Fruit fly (Drosophila melanogaster) whole organism, embryonic: ENCODE measurements around the gene Pp2C1.

ENCODE experiments used
- ATbp ChIP-seq: fragments of 200-800 bp; sonication (Bioruptor generic); optimal IDR thresholded peaks from 2 replicates; lab custom pipeline; 2017; ENCODE audit warnings: missing biosample characterization, mild to moderate bottlenecking, missing genetic modification characterization, missing genetic modification reagents
- Asciz ChIP-seq: fragments of 200-800 bp; sonication (Bioruptor generic); optimal IDR thresholded peaks from 2 replicates; lab custom pipeline; 2017; ENCODE audit warnings: missing biosample characterization, mild to moderate bottlenecking, missing genetic modification characterization, missing genetic modification reagents
- Atf-2 ChIP-seq: fragments of 200-800 bp; sonication (Bioruptor generic); optimal IDR thresholded peaks from 2 replicates; lab custom pipeline; 2016; ENCODE audit warnings: missing biosample characterization, missing genetic modification characterization
- Atf6 ChIP-seq: fragments of 200-800 bp; sonication (Bioruptor generic); IDR thresholded peaks from 2 replicates; pipeline ENCODE4 v1.3.6; 2022; ENCODE audit warnings: missing biosample characterization, missing genetic modification characterization
- CG10267 ChIP-seq: fragments of 200-800 bp; sonication (Bioruptor generic); optimal IDR thresholded peaks from 2 replicates; lab custom pipeline; 2018; ENCODE audit warnings: missing biosample characterization, mild to moderate bottlenecking, missing genetic modification characterization, moderate library complexity
- CG10431 ChIP-seq: fragments of 200-800 bp; sonication (Bioruptor generic); optimal IDR thresholded peaks from 3 replicates; lab custom pipeline; 2018; ENCODE audit warnings: missing biosample characterization, mild to moderate bottlenecking, missing genetic modification characterization
- CG11723 ChIP-seq: fragments of 200-800 bp; sonication (Bioruptor generic); optimal IDR thresholded peaks from 2 replicates; lab custom pipeline; 2017; ENCODE audit warnings: missing biosample characterization, mild to moderate bottlenecking, missing genetic modification characterization
- CG12942 ChIP-seq: fragments of 200-800 bp; sonication (Bioruptor generic); optimal IDR thresholded peaks from 3 replicates; lab custom pipeline; 2016; ENCODE audit warnings: missing biosample characterization, missing genetic modification characterization
- CG14667 ChIP-seq: fragments of 200-800 bp; sonication (Bioruptor generic); IDR thresholded peaks from 2 replicates; pipeline ENCODE4 v1.3.6; 2022; ENCODE audit warnings: missing biosample characterization, missing genetic modification characterization
- CG14710 ChIP-seq: fragments of 200-800 bp; sonication (Bioruptor generic); optimal IDR thresholded peaks from 3 replicates; lab custom pipeline; 2019; ENCODE audit warnings: missing biosample characterization, mild to moderate bottlenecking, missing genetic modification characterization, moderate library complexity
- CG14860 ChIP-seq: fragments of 200-800 bp; sonication (Bioruptor generic); IDR thresholded peaks from 3 replicates; pipeline ENCODE4 v1.3.6; 2022; ENCODE audit warnings: missing biosample characterization, missing genetic modification characterization; ENCODE audit not compliant: partially characterized antibody
- CG15696 ChIP-seq: fragments of 200-800 bp; sonication (Bioruptor generic); optimal IDR thresholded peaks from 2 replicates; lab custom pipeline; 2019; ENCODE audit warnings: missing biosample characterization, mild to moderate bottlenecking, missing genetic modification characterization, moderate library complexity
- CG1647 ChIP-seq: fragments of 200-800 bp; sonication (Bioruptor generic); optimal IDR thresholded peaks from 3 replicates; lab custom pipeline; 2016; ENCODE audit warnings: missing biosample characterization, missing genetic modification characterization
- CG17802 ChIP-seq: fragments of 200-800 bp; sonication (Bioruptor generic); optimal IDR thresholded peaks from 2 replicates; lab custom pipeline; 2018; ENCODE audit warnings: missing biosample characterization, mild to moderate bottlenecking, missing genetic modification characterization, moderate library complexity
- CG18619 ChIP-seq: fragments of 200-800 bp; sonication (Bioruptor generic); optimal IDR thresholded peaks from 3 replicates; lab custom pipeline; 2017; ENCODE audit warnings: missing biosample characterization, mild to moderate bottlenecking, missing genetic modification characterization
- CG31388 ChIP-seq: fragments of 200-800 bp; sonication (Bioruptor generic); optimal IDR thresholded peaks from 2 replicates; lab custom pipeline; 2016; ENCODE audit warnings: missing biosample characterization, missing genetic modification characterization
- CG33213 ChIP-seq: fragments of 200-800 bp; sonication (Bioruptor generic); optimal IDR thresholded peaks from 3 replicates; lab custom pipeline; 2016; ENCODE audit warnings: missing biosample characterization, missing genetic modification characterization
- CG42726 ChIP-seq: fragments of 200-800 bp; sonication (Bioruptor generic); IDR thresholded peaks from 2 replicates; pipeline ENCODE4 v1.3.6; 2022; ENCODE audit warnings: missing biosample characterization, missing genetic modification characterization; ENCODE audit not compliant: partially characterized antibody
- CG6765 ChIP-seq: fragments of 200-800 bp; sonication (Bioruptor generic); optimal IDR thresholded peaks from 3 replicates; lab custom pipeline; 2017; ENCODE audit warnings: missing biosample characterization, mild to moderate bottlenecking, missing genetic modification characterization
- CG6791 ChIP-seq: fragments of 200-800 bp; sonication (Bioruptor generic); IDR thresholded peaks from 3 replicates; pipeline ENCODE4 v1.3.6; 2022; ENCODE audit warnings: missing biosample characterization, missing genetic modification characterization; ENCODE audit not compliant: partially characterized antibody
- CG6854 ChIP-seq: fragments of 200-800 bp; sonication (Bioruptor generic); optimal IDR thresholded peaks from 3 replicates; lab custom pipeline; 2017; ENCODE audit warnings: missing biosample characterization, mild to moderate bottlenecking, missing genetic modification characterization
- CG7357 ChIP-seq: fragments of 200-800 bp; sonication (Bioruptor generic); IDR thresholded peaks from 3 replicates; pipeline ENCODE4 v1.3.6; 2022; ENCODE audit warnings: missing biosample characterization, missing genetic modification characterization
- CG8478 ChIP-seq: fragments of >200 bp; optimal IDR thresholded peaks from 2 replicates; lab custom pipeline; 2018
- E2f2 ChIP-seq: fragments of 200-800 bp; sonication (Bioruptor generic); IDR thresholded peaks from 2 replicates; pipeline ENCODE4 v1.3.6; 2022; ENCODE audit warnings: missing biosample characterization, missing genetic modification characterization
- Eip74EF ChIP-seq, 2 experiments: fragments of 200-800 bp in 1 of 2; fragments of >200 bp in 1 of 2; sonication (Bioruptor generic) in 1 of 2; optimal IDR thresholded peaks; 2 replicates each; lab custom pipeline; 2017 to 2019; ENCODE audit warnings: missing biosample characterization in 2 of 2, missing genetic modification characterization in 2 of 2, mild to moderate bottlenecking in 1 of 2, moderate library complexity in 1 of 2
- Fer1 ChIP-seq: fragments of 200-800 bp; sonication (Bioruptor generic); optimal IDR thresholded peaks from 2 replicates; lab custom pipeline; 2017; ENCODE audit warnings: missing biosample characterization, mild to moderate bottlenecking, missing genetic modification characterization
- Hey ChIP-seq: fragments of 200-800 bp; sonication (Bioruptor generic); optimal IDR thresholded peaks from 3 replicates; lab custom pipeline; 2018; ENCODE audit warnings: missing biosample characterization, mild to moderate bottlenecking, missing genetic modification characterization
- NfI ChIP-seq: fragments of 200-800 bp; sonication (Bioruptor generic); optimal IDR thresholded peaks from 3 replicates; lab custom pipeline; 2018; ENCODE audit warnings: missing biosample characterization, mild to moderate bottlenecking, missing genetic modification characterization, moderate library complexity
- Oaz ChIP-seq: fragments of 200-800 bp; sonication (Bioruptor generic); IDR thresholded peaks from 2 replicates; pipeline ENCODE4 v1.3.6; 2022; ENCODE audit warnings: missing biosample characterization, missing genetic modification characterization
- Pdp1 ChIP-seq, 2 experiments: fragments of 200-800 bp; sonication (Bioruptor generic); optimal IDR thresholded peaks; 3 replicates each; lab custom pipeline; 2016; ENCODE audit warnings: missing biosample characterization in 2 of 2, missing genetic modification characterization in 2 of 2, mild to moderate bottlenecking in 1 of 2, moderate library complexity in 1 of 2
- Sry-β ChIP-seq: fragments of 200-800 bp; sonication (Bioruptor generic); optimal IDR thresholded peaks from 2 replicates; lab custom pipeline; 2018; ENCODE audit warnings: missing biosample characterization, mild to moderate bottlenecking, missing genetic modification characterization, moderate library complexity
- Ssrp ChIP-seq: fragments of 200-800 bp; sonication (Bioruptor generic); optimal IDR thresholded peaks from 2 replicates; lab custom pipeline; 2018; ENCODE audit warnings: missing biosample characterization, mild to moderate bottlenecking, missing genetic modification characterization, moderate library complexity
- YL-1 ChIP-seq: fragments of 200-800 bp; sonication (Bioruptor generic); optimal IDR thresholded peaks from 3 replicates; lab custom pipeline; 2017; ENCODE audit warnings: missing biosample characterization, mild to moderate bottlenecking, missing genetic modification characterization
- al ChIP-seq: fragments of 200-800 bp; sonication (Bioruptor generic); IDR thresholded peaks from 2 replicates; pipeline ENCODE4 v1.3.6; 2022; ENCODE audit warnings: missing biosample characterization, missing genetic modification characterization
- ap ChIP-seq: fragments of 200-800 bp; sonication (Bioruptor generic); IDR thresholded peaks from 2 replicates; pipeline ENCODE4 v1.3.6; 2022; ENCODE audit warnings: missing biosample characterization, missing genetic modification characterization
- az2 ChIP-seq: fragments of 200-800 bp; sonication (Bioruptor generic); optimal IDR thresholded peaks from 3 replicates; lab custom pipeline; 2016; ENCODE audit warnings: missing biosample characterization, missing genetic modification characterization
- chinmo ChIP-seq: fragments of 200-800 bp; sonication (Bioruptor generic); IDR thresholded peaks from 4 replicates; pipeline ENCODE4 v1.3.6; 2022; ENCODE audit warnings: missing biosample characterization, missing genetic modification characterization; ENCODE audit not compliant: partially characterized antibody
- crp ChIP-seq, 2 experiments: fragments of 200-800 bp; sonication (Bioruptor generic); optimal IDR thresholded peaks; 2 replicates in 1 of 2; 3 replicates in 1 of 2; lab custom pipeline; 2017; ENCODE audit warnings: missing biosample characterization in 2 of 2, missing genetic modification characterization in 2 of 2, mild to moderate bottlenecking in 1 of 2, moderate library complexity in 1 of 2
- esg ChIP-seq: fragments of 200-800 bp; sonication (Bioruptor generic); conservative IDR thresholded peaks from 2 replicates; pipeline ENCODE4 v1.3.6; 2022; ENCODE audit warnings: missing biosample characterization, missing genetic modification characterization
- eve ChIP-seq, 2 experiments: fragments of >200 bp; optimal IDR thresholded peaks; 2 replicates each; lab custom pipeline; 2017; ENCODE audit warnings: missing biosample characterization in 2 of 2, missing genetic modification characterization in 2 of 2
- exex ChIP-seq: fragments of 200-800 bp; sonication (Bioruptor generic); optimal IDR thresholded peaks from 4 replicates; lab custom pipeline; 2018; ENCODE audit warnings: missing biosample characterization, mild to moderate bottlenecking, missing genetic modification characterization, moderate library complexity
- gem ChIP-seq: fragments of 200-800 bp; sonication (Bioruptor generic); optimal IDR thresholded peaks from 2 replicates; lab custom pipeline; 2019; ENCODE audit warnings: missing biosample characterization, mild to moderate bottlenecking, missing genetic modification characterization, moderate library complexity
- gt ChIP-seq: fragments of 200-800 bp; sonication (Bioruptor generic); IDR thresholded peaks from 2 replicates; pipeline ENCODE4 v1.3.6; 2022; ENCODE audit warnings: missing biosample characterization, missing genetic modification characterization
- hbn ChIP-seq: fragments of 200-800 bp; sonication (Bioruptor generic); IDR thresholded peaks from 2 replicates; pipeline ENCODE4 v1.3.6; 2022; ENCODE audit warnings: missing biosample characterization, missing genetic modification characterization; ENCODE audit not compliant: partially characterized antibody
- klu ChIP-seq: fragments of 200-800 bp; sonication (Bioruptor generic); IDR thresholded peaks from 2 replicates; pipeline ENCODE4 v1.3.6; 2022; ENCODE audit warnings: missing biosample characterization, missing genetic modification characterization
- mld ChIP-seq: fragments of 200-800 bp; sonication (Bioruptor generic); IDR thresholded peaks from 3 replicates; pipeline ENCODE4 v1.3.6; 2022; ENCODE audit warnings: missing biosample characterization, missing genetic modification characterization; ENCODE audit not compliant: partially characterized antibody
- sqz ChIP-seq: fragments of 200-800 bp; sonication (Bioruptor generic); optimal IDR thresholded peaks from 3 replicates; lab custom pipeline; 2018; ENCODE audit warnings: missing biosample characterization, mild to moderate bottlenecking, missing genetic modification characterization
- vnd ChIP-seq: fragments of 200-800 bp; sonication (Bioruptor generic); IDR thresholded peaks from 3 replicates; pipeline ENCODE4 v1.3.6; 2022; ENCODE audit warnings: missing biosample characterization, missing genetic modification characterization; ENCODE audit not compliant: partially characterized antibody
- wdn ChIP-seq: fragments of 200-800 bp; sonication (Bioruptor generic); IDR thresholded peaks from 2 replicates; pipeline ENCODE4 v1.3.6; 2022; ENCODE audit warnings: missing biosample characterization, missing genetic modification characterization

The Pp2C1 gene

DNA sequence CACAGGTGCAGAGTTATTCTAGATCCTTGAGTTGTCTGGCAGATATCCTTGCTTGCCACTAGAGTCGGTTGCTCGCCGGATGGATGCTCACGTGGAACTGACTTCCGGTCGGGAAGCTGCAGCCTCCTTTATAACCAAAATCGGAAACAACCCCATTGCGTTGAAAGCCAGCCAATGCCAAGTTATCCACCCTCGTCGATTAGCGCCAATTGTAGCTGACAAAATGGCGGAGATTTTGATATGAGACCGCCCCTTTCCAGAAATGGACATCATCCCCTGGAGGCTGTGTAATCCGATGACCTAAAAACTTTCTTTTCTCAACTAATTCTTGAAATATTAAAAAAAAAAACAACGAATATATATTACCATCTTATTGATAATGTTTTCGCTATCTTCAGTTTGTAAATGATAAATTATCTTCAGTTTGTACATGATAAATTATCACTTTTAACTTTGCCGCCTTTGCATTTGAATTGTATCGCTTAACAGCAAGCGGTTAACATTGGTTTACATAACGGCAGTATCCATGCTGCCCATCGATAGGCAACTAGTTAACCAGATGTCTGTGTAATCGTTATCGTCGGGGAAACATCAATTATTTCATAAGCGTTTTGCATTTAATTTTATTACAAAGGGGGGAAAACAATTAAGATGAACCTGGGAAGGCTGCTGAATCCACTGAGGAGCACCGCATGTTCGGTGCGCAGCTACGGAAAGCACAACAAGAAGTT is 39.2 kb downstream of the Pp2C1 start, which contains the start of the genes HLH4C and mRpL30 (continued):
- TF ChIP-seq E2f2 (peak; percentile 78), CG7357 (GFP tag; lab: Robert Waterston, UW) (no peak), gem (tag; lab: Kevin White, UChicago) (no peak), ATbp (GFP tag; lab: Kevin White, UChicago) (no peak), CG6765 (GFP tag; lab: Kevin White, UChicago) (no peak), CG1647 (GFP tag; lab: Kevin White, UChicago) (no peak), CG14667 (GFP tag; lab: Robert Waterston, UW) (no peak), esg (GFP tag; lab: Robert Waterston, UW) (no peak), klu (GFP tag; lab: Robert Waterston, UW) (no peak), Atf6 (GFP tag; lab: Robert Waterston, UW) (no peak), Eip74EF (GFP tag; optimal IDR thresholded peaks at IDR 0.05; lab: Kevin White, UChicago) (no peak), CG11723 (GFP tag; lab: Kevin White, UChicago) (no peak), vnd (GFP tag; lab: Robert Waterston, UW) (peak; percentile 87), YL-1 (GFP tag; lab: Kevin White, UChicago) (peak; percentile 39), al (GFP tag; lab: Robert Waterston, UW) (no peak), gt (GFP tag; lab: Robert Waterston, UW) (no peak), CG15696 (tag; lab: Kevin White, UChicago) (no peak), Fer1 (no peak), chinmo (GFP tag; lab: Robert Waterston, UW) (peak; percentile 96), Hey (tag; lab: Kevin White, UChicago) (no peak), mld (GFP tag; lab: Robert Waterston, UW) (peak; percentile 98), Asciz (no peak), CG6791 (GFP tag; lab: Robert Waterston, UW) (peak; percentile 97), exex (peak; percentile 6), CG12942 (GFP tag; lab: Kevin White, UChicago) (no peak), az2 (no peak), CG17802 (tag; lab: Kevin White, UChicago) (no peak), Atf-2 (GFP tag; lab: Kevin White, UChicago) (no peak), CG18619 (GFP tag; lab: Kevin White, UChicago) (no peak), eve (GFP tag; optimal IDR thresholded peaks at IDR 0.05; lab: Kevin White, UChicago) (no peak), CG31388 (GFP tag; lab: Kevin White, UChicago) (no peak), NfI (no peak), wdn (GFP tag; lab: Robert Waterston, UW) (no peak), CG42726 (GFP tag; lab: Robert Waterston, UW) (no peak), CG33213 (GFP tag; lab: Kevin White, UChicago) (no peak), crp (GFP tag; optimal IDR thresholded peaks at IDR 0.05; lab: Kevin White, UChicago) (no peak), ap (no peak), CG10431 (GFP tag; lab: Kevin White, UChicago) (no peak), Sry-β (no peak), sqz (no peak), CG10267 (peak; percentile 29), Ssrp (tag; lab: Kevin White, UChicago) (no peak), CG8478 (lab: Kevin White, UChicago) (no peak), Pdp1 (GFP tag; optimal IDR thresholded peaks at IDR 0.05; lab: Kevin White, UChicago) (peak in 1 of 2 experiments; percentile 99), CG6854 (GFP tag; lab: Kevin White, UChicago) (no peak), CG14710 (tag; lab: Kevin White, UChicago) (no peak), CG14860 (GFP tag; lab: Robert Waterston, UW) (peak; percentile 93), hbn (GFP tag; lab: Robert Waterston, UW) (no peak), Oaz (GFP tag; lab: Robert Waterston, UW) (no peak)
